Worm (Caenorhabditis elegans) whole organism, L4 larva: ENCODE measurements around the gene scl-5.

Experiments used
- ZK337.2 ChIP-seq: fragments of 200-800 bp; sonication (Bioruptor generic); IDR thresholded peaks from 2 replicates; pipeline ENCODE4 v1.3.6; 2022; ENCODE audit warnings: missing genetic modification reagents, missing genetic modification characterization, missing compliant biosample characterization
- ama-1 ChIP-seq: fragments of 150-350 bp; optimal IDR thresholded peaks from 2 replicates; lab custom pipeline; 2014; ENCODE audit warnings: inconsistent platforms, mixed read lengths
- dmd-6 ChIP-seq: fragments of 200-800 bp; sonication (Bioruptor generic); IDR thresholded peaks from 2 replicates; pipeline ENCODE4 v1.3.6; 2022; ENCODE audit warnings: missing genetic modification reagents, missing genetic modification characterization, missing compliant biosample characterization
- egl-27 ChIP-seq: sonication (generic microtip); optimal IDR thresholded peaks from 3 replicates; lab custom pipeline; 2017; ENCODE audit warnings: missing biosample characterization, missing genetic modification reagents, missing genetic modification characterization
- mdl-1 ChIP-seq, 2 experiments: fragments of 150-350 bp in 1 of 2; sonication (generic microtip) in 1 of 2; optimal IDR thresholded peaks; 2 replicates each; lab custom pipeline; 2014 to 2017; ENCODE audit warnings: missing biosample characterization in 2 of 2, missing genetic modification characterization in 2 of 2
- nhr-11 ChIP-seq: fragments of 150-350 bp; optimal IDR thresholded peaks from 2 replicates; lab custom pipeline; 2014; ENCODE audit warnings: missing biosample characterization, missing genetic modification characterization
- nhr-237 ChIP-seq: sonication (generic microtip); optimal IDR thresholded peaks from 2 replicates; lab custom pipeline; 2017; ENCODE audit warnings: missing biosample characterization, missing genetic modification characterization
- zag-1 ChIP-seq: fragments of 150-350 bp; optimal IDR thresholded peaks from 2 replicates; lab custom pipeline; 2014; ENCODE audit warnings: missing biosample characterization, missing genetic modification characterization
- ztf-11 ChIP-seq: fragments of 150-350 bp; optimal IDR thresholded peaks from 2 replicates; lab custom pipeline; 2014; ENCODE audit warnings: missing biosample characterization, missing genetic modification characterization

DNA sequence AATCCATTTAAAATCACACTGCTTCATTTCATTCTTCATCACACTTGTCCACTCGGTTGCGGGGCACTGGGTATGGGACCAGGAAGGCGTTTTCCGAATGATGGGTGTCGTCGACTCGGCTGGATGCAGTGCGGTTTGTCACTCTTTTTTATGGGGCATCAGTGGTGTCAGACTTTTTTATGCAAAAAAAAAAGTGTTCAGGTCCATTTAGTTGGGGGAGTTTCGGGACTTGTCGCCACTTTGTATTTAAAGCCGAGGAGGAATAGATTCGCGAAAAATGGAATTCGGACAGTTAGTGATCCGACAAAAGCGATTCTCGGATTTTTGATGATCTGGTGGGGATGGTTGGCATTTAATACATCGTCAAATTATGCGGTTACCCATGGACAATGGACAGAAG is 18.8 kb upstream of the scl-5 start:
- TF ChIP-seq mdl-1 (tag; optimal IDR thresholded peaks at IDR 0.05; lab: Kevin White, UChicago) = no peak
- TF ChIP-seq nhr-237 (tag; lab: Kevin White, UChicago) = no peak
- no peak for TF ChIP-seq ztf-11 (tag; lab: Kevin White, UChicago)
- no peak for TF ChIP-seq ama-1 (lab: Kevin White, UChicago)
- no peak for TF ChIP-seq egl-27 (tag; lab: Kevin White, UChicago)
- TF ChIP-seq zag-1 (tag; lab: Kevin White, UChicago) = no peak
- TF ChIP-seq ZK337.2 (GFP tag; lab: Robert Waterston, UW) = no peak
- TF ChIP-seq dmd-6 = no peak
- no peak for TF ChIP-seq nhr-11
